Worm (Caenorhabditis elegans): ENCODE measurements around the gene R107.2.

- no peak for TF ChIP-seq sox-4 (tag; optimal IDR thresholded peaks at IDR 0.05)
- TF ChIP-seq egl-27 (tag; optimal IDR thresholded peaks at IDR 0.05): no peak
- no peak for TF ChIP-seq skn-1 (tag; optimal IDR thresholded peaks at IDR 0.05)
- no peak for TF ChIP-seq tbx-2 (tag; optimal IDR thresholded peaks at IDR 0.05)
These were observed 27.0 kb upstream of the R107.2 start for ce11 chrIII:9072704-9073103.

Measured in whole organism, L1 larva.